Worm (Caenorhabditis elegans): ENCODE data around the gene W02D7.8.

Gene W02D7.8

DNA sequence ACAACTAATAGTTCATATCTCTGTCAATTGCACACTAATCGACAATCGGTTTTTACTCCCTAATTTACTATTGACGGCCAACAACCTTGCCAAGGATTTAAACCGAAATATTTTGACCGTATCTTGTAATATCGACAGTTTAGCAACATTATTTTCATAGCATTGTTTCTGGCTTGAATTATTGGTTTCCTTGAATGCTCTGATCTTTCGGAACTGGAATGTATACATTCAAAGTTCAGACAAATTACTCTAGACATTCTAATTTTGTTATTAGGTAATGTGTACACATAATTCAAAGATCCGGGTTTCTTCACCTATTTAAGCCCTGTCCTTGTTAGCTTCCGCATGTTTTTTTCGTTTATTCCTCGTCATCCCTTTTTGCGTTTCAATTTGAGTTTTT, 42.3 kb downstream of the W02D7.8 start, which contains the start of gene C16D9.9:
Gene C16D9.9, plus strand, starts transcription at position 301 of the 400 bp plus-strand sequence.
- TF ChIP-seq flt-1 (GFP tag; IDR thresholded peaks at IDR 0.05) (no peak), ref-1 (GFP tag; conservative IDR thresholded peaks at IDR 0.05) (no peak)

DNA sequence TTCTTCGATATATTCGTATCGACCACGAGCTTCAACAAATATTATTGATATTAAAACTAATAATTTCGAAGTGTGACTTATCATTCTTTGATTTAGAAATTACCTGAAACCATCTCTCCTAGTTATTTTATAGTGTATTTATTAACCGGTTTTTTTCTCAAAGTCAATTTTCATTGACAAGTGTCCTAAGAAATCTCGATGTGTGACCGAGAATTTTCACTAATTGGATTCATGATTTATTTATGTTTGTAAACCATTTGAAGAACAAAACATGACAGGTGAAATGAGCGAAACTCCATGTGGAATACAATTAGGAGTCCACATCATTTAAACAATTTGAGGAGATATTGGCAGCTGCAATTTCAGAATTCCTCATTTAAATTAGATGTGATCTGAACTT, 42.8 kb downstream of the W02D7.8 start, which contains the start of gene C16D9.8:
Gene C16D9.8, minus strand, starts transcription at position 101 of the 400 bp plus-strand sequence.
- TF ChIP-seq tab-1 (GFP tag; IDR thresholded peaks at IDR 0.05): no peak

DNA sequence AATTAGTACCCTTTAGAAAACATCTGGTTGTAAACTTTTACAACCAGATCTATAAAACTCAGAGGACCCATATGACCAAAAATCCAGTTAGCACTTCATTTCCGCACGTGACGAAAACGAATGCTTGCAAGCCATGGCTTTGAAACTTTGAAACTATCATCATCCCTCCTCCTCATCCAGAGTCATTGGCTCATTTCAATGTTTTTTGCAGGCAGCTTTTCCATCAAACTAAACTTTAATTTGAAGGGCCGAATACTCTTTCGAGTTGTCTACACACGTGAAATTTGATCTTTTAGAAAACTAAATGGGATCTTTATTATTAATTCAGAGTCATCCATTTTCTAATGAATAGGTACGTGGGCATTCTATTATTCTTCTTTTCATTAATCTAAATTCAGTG, 44.1 kb downstream of the W02D7.8 start:
- TF ChIP-seq flt-1 (GFP tag; IDR thresholded peaks at IDR 0.05) (no peak), T22C8.4 (GFP tag; IDR thresholded peaks at IDR 0.05) (no peak), ref-1 (GFP tag; conservative IDR thresholded peaks at IDR 0.05) (no peak), med-1 (GFP tag; optimal IDR thresholded peaks at IDR 0.05; ENCODE audit: insufficient read depth) (no peak), cog-1 (tag; optimal IDR thresholded peaks at IDR 0.05) (no peak), tab-1 (GFP tag; IDR thresholded peaks at IDR 0.05) (no peak), ztf-29 (GFP tag; IDR thresholded peaks at IDR 0.05) (no peak), klf-2 (GFP tag; conservative IDR thresholded peaks at IDR 0.05) (no peak), ztf-23 (GFP tag; IDR thresholded peaks at IDR 0.05) (no peak)

DNA sequence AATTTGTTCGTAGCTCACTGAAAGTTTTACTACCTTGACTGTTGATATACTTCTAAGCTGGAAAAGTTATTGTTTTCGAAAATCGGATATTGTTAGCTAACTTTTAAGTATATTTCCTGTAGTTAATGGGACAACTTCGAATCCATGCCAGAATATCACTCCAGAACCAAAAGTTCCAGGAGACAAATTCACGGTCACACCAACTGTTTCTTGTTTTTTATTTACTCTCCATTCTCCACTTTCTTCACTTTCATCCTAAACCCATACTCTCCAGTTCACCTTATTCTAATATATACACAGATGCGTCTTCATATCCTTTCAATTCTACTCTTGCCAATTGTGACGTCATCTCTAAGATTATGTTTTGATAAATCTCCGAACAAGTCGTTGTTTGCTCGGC, 47.2 kb downstream of the W02D7.8 start, which contains the start of gene C16D9.1:
Gene C16D9.1, plus strand, starts transcription at position 301 of the 400 bp plus-strand sequence.
- no peak for TF ChIP-seq med-1 (GFP tag; optimal IDR thresholded peaks at IDR 0.05; ENCODE audit: insufficient read depth)
- no peak for TF ChIP-seq tab-1 (GFP tag; IDR thresholded peaks at IDR 0.05)

Data from whole organism, midembryonic.